Worm (Caenorhabditis elegans): ENCODE results near the gene C10A4.2.
"Not testable (repeated sequence)": the region's sequence is repeated elsewhere in the genome, so short reads cannot be mapped to it uniquely, and the experiment has no call there.

The C10A4.2 gene

DNA sequence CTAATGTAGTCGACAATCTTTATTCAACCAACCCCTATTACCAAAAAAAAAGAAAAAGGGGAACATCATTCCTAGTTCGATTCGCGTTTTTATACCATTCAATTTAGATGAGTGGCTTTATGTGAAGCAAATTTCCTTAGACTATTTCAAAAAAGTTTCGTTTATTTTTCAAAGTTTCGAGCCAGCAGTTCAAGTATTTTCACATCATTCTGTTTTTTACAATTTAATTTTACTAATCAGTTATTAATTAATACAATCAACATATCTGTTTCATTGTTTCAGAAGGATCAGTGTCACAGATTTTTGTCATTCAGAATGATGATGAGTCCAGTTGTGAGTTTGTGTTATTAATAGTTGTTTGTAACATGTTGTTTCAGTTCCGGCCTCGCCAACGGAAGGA is at the start of gene C10A4.2:
Gene C10A4.2 (plus strand): TSS at position 301 of the 400 bp plus-strand sequence.
- no peak for TF ChIP-seq zag-1 (tag; optimal IDR thresholded peaks at IDR 0.05)
- TF ChIP-seq ceh-16 (tag; optimal IDR thresholded peaks at IDR 0.05), result no peak
- TF ChIP-seq unc-39 (tag; optimal IDR thresholded peaks at IDR 0.05), result no peak
- TF ChIP-seq Y55F3AM.14 (GFP tag; optimal IDR thresholded peaks at IDR 0.05), result no peak
- no peak for TF ChIP-seq gmeb-1 (tag; optimal IDR thresholded peaks at IDR 0.05)
- TF ChIP-seq crh-2 (tag; optimal IDR thresholded peaks at IDR 0.05), result no peak
- no peak for TF ChIP-seq ZK546.5 (tag; optimal IDR thresholded peaks at IDR 0.05)
- TF ChIP-seq ztf-11 (tag; optimal IDR thresholded peaks at IDR 0.05), result no peak
- TF ChIP-seq mdl-1 (tag; optimal IDR thresholded peaks at IDR 0.05), result no peak
- no peak for TF ChIP-seq nhr-237 (tag; optimal IDR thresholded peaks at IDR 0.05)
- TF ChIP-seq nhr-6 (tag; optimal IDR thresholded peaks at IDR 0.05), result no peak
- TF ChIP-seq aly-2 (tag; optimal IDR thresholded peaks at IDR 0.05), result no peak
- no peak for TF ChIP-seq ama-1 (optimal IDR thresholded peaks at IDR 0.05)
- TF ChIP-seq blmp-1 (tag; optimal IDR thresholded peaks at IDR 0.05; ENCODE audit: insufficient read depth), result no peak
- TF ChIP-seq nhr-25 (tag; optimal IDR thresholded peaks at IDR 0.05), result no peak

ce11 chrX:7365267-7365666 is 44.8 kb upstream of the C10A4.2 start, which contains the start of gene C56G3.2:
Gene C56G3.2 (plus strand): TSS chrX:7365567.
- TF ChIP-seq lin-13 (GFP tag; optimal IDR thresholded peaks at IDR 0.05); nhr-6 (tag; optimal IDR thresholded peaks at IDR 0.05); elt-1 (tag; optimal IDR thresholded peaks at IDR 0.05): not testable (repeated sequence)

- TF ChIP-seq F13H6.1 (tag; optimal IDR thresholded peaks at IDR 0.05) (no peak), alr-1 (tag; optimal IDR thresholded peaks at IDR 0.05) (no peak), egl-27 (tag; optimal IDR thresholded peaks at IDR 0.05) (no peak), dmd-4 (tag; optimal IDR thresholded peaks at IDR 0.05) (no peak), zag-1 (tag; optimal IDR thresholded peaks at IDR 0.05) (no peak), nhr-6 (tag; optimal IDR thresholded peaks at IDR 0.05) (no peak), elt-1 (tag; optimal IDR thresholded peaks at IDR 0.05) (no peak), ceh-16 (tag; optimal IDR thresholded peaks at IDR 0.05) (no peak), elt-3 (tag; optimal IDR thresholded peaks at IDR 0.05) (no peak), nhr-129 (tag; optimal IDR thresholded peaks at IDR 0.05) (no peak), ZK546.5 (tag; optimal IDR thresholded peaks at IDR 0.05) (no peak), lin-13 (GFP tag; optimal IDR thresholded peaks at IDR 0.05) (no peak), nhr-11 (tag; optimal IDR thresholded peaks at IDR 0.05) (no peak), ama-1 (optimal IDR thresholded peaks at IDR 0.05) (no peak), blmp-1 (tag; optimal IDR thresholded peaks at IDR 0.05; ENCODE audit: insufficient read depth) (no peak), C34F6.9 (tag; optimal IDR thresholded peaks at IDR 0.05) (no peak), nhr-237 (tag; optimal IDR thresholded peaks at IDR 0.05) (no peak), unc-62 (GFP tag; optimal IDR thresholded peaks at IDR 0.05) (no peak), sem-4 (tag; optimal IDR thresholded peaks at IDR 0.05) (no peak), lsy-2 (tag; optimal IDR thresholded peaks at IDR 0.05) (no peak)
Observed at ce11 chrX:7369770-7370169, 40.3 kb upstream of the C10A4.2 start.

ce11 chrX:7371945-7372344 is 38.1 kb upstream of the C10A4.2 start:
- TF ChIP-seq ztf-4 (tag; optimal IDR thresholded peaks at IDR 0.05), result no peak
- TF ChIP-seq unc-39 (tag; optimal IDR thresholded peaks at IDR 0.05), result no peak
- TF ChIP-seq ceh-82 (tag; optimal IDR thresholded peaks at IDR 0.05), result no peak
- no peak for TF ChIP-seq egl-27 (tag; optimal IDR thresholded peaks at IDR 0.05)
- no peak for TF ChIP-seq ZK546.5 (tag; optimal IDR thresholded peaks at IDR 0.05)
- no peak for TF ChIP-seq fos-1 (tag; optimal IDR thresholded peaks at IDR 0.05)
- TF ChIP-seq lin-13 (GFP tag; optimal IDR thresholded peaks at IDR 0.05), result no peak
- TF ChIP-seq nhr-25 (tag; optimal IDR thresholded peaks at IDR 0.05), result no peak
- TF ChIP-seq mbf-1 (tag; optimal IDR thresholded peaks at IDR 0.05), result no peak
- no peak for TF ChIP-seq F13H6.1 (tag; optimal IDR thresholded peaks at IDR 0.05)
- no peak for TF ChIP-seq alr-1 (tag; optimal IDR thresholded peaks at IDR 0.05)
- TF ChIP-seq nhr-23 (tag; optimal IDR thresholded peaks at IDR 0.05), result no peak
- no peak for TF ChIP-seq sma-9 (GFP tag; optimal IDR thresholded peaks at IDR 0.05)
- no peak for TF ChIP-seq sma-9 (tag; optimal IDR thresholded peaks at IDR 0.05)
- no peak for TF ChIP-seq lin-11 (tag; optimal IDR thresholded peaks at IDR 0.05)
- TF ChIP-seq Y55F3AM.14 (GFP tag; optimal IDR thresholded peaks at IDR 0.05), result no peak
- TF ChIP-seq gmeb-1 (tag; optimal IDR thresholded peaks at IDR 0.05), result no peak

DNA sequence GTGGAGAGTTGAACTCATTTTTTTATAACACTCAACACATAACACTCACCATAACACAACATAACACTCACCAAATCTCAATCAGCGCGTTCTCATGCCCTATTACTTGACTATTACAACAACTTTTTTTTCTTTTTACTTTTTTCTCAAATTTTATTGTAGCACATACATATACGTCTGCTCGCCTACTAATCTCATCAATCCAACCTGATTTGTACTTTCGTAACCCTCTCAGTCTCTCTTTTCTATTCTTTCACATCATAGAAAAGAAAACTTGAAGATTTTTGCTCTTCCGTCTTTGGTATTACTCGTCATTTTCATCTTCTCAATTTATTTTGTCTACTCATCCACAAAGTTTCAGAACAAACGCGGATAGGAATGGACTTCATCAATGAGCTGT is 33.1 kb upstream of the C10A4.2 start, which contains the start of gene npr-8:
Gene npr-8 (plus strand): TSS at position 362 of the 400 bp plus-strand sequence.
- TF ChIP-seq egl-27 (tag; optimal IDR thresholded peaks at IDR 0.05), result no peak
- TF ChIP-seq nhr-6 (tag; optimal IDR thresholded peaks at IDR 0.05), result no peak
- no peak for TF ChIP-seq gmeb-1 (tag; optimal IDR thresholded peaks at IDR 0.05)
- no peak for TF ChIP-seq ztf-4 (tag; optimal IDR thresholded peaks at IDR 0.05)
- no peak for TF ChIP-seq elt-3 (tag; optimal IDR thresholded peaks at IDR 0.05)
- no peak for TF ChIP-seq nhr-77 (tag; optimal IDR thresholded peaks at IDR 0.05)
- no peak for TF ChIP-seq ceh-16 (tag; optimal IDR thresholded peaks at IDR 0.05)
- no peak for TF ChIP-seq nhr-10 (tag; optimal IDR thresholded peaks at IDR 0.05)
- no peak for TF ChIP-seq R02D3.7 (tag; optimal IDR thresholded peaks at IDR 0.05)
- TF ChIP-seq lin-39 (tag; optimal IDR thresholded peaks at IDR 0.05), result no peak
- TF ChIP-seq nhr-21 (tag; optimal IDR thresholded peaks at IDR 0.05), result no peak
- no peak for TF ChIP-seq nhr-129 (tag; optimal IDR thresholded peaks at IDR 0.05)
- TF ChIP-seq elt-1 (tag; optimal IDR thresholded peaks at IDR 0.05), result no peak
- no peak for TF ChIP-seq skn-1 (tag; optimal IDR thresholded peaks at IDR 0.05)
- TF ChIP-seq sem-4 (tag; optimal IDR thresholded peaks at IDR 0.05), result no peak
- no peak for TF ChIP-seq nhr-25 (tag; optimal IDR thresholded peaks at IDR 0.05)
- TF ChIP-seq alr-1 (tag; optimal IDR thresholded peaks at IDR 0.05), result no peak
